Fruit fly (Drosophila melanogaster): ENCODE measurements around the gene Klp31E.

Gene Klp31E

dm6 chr2L:10430802-10431476 is 17.1 kb downstream of the Klp31E start, which contains the start of the genes Bug22 and TfIIB (continued):
- TF ChIP-seq jing (GFP tag; optimal IDR thresholded peaks at IDR 0.05): no peak
- peak; percentile 24 for TF ChIP-seq trh (GFP tag; optimal IDR thresholded peaks at IDR 0.05)
- peak; percentile 26 for TF ChIP-seq CG4282 (GFP tag; optimal IDR thresholded peaks at IDR 0.05)
- peak; percentile 46 to 84 for TF ChIP-seq dpn (GFP tag; optimal IDR thresholded peaks at IDR 0.05)
- TF ChIP-seq CG31441 (GFP tag; IDR thresholded peaks at IDR 0.05): peak; percentile 79
- no peak for TF ChIP-seq wor (GFP tag; IDR thresholded peaks at IDR 0.05)
- peak; percentile 34 for TF ChIP-seq fu2 (GFP tag; optimal IDR thresholded peaks at IDR 0.05)
- TF ChIP-seq CG8944 (GFP tag; optimal IDR thresholded peaks at IDR 0.05): peak; percentile 63
- peak; percentile 89 for TF ChIP-seq MBD-R2 (GFP tag; IDR thresholded peaks at IDR 0.05)
- TF ChIP-seq pros (GFP tag; optimal IDR thresholded peaks at IDR 0.05): no peak
- no peak for TF ChIP-seq CG15479 (GFP tag; optimal IDR thresholded peaks at IDR 0.05)
- no peak for TF ChIP-seq CG30431 (GFP tag; optimal IDR thresholded peaks at IDR 0.05)
- peak; percentile 28 for TF ChIP-seq Spps (tag; optimal IDR thresholded peaks at IDR 0.05)
- TF ChIP-seq CG10565 (GFP tag; optimal IDR thresholded peaks at IDR 0.05): no peak
- peak; percentile 80 for TF ChIP-seq CG17829 (tag; optimal IDR thresholded peaks at IDR 0.05)
- peak; percentile 79 for TF ChIP-seq CG14710 (tag; optimal IDR thresholded peaks at IDR 0.05)
- TF ChIP-seq pho (GFP tag; optimal IDR thresholded peaks at IDR 0.05): peak; percentile 69
- TF ChIP-seq CG11456 (GFP tag; IDR thresholded peaks at IDR 0.05): peak; percentile 90
- peak; percentile 72 for TF ChIP-seq CG9727 (GFP tag; optimal IDR thresholded peaks at IDR 0.05)
- peak; percentile 46 for TF ChIP-seq pum (GFP tag; optimal IDR thresholded peaks at IDR 0.05)
- TF ChIP-seq tgo (GFP tag; IDR thresholded peaks at IDR 0.05): peak; percentile 74
- 0 out of 2 replicates have a peak, but pooled peaks have one; percentile 44 for TF ChIP-seq CG11085 (GFP tag; IDR thresholded peaks at IDR 0.05)
- peak; percentile 19; the same call in 1 of the 2 replicates for TF ChIP-seq Ravus (GFP tag; IDR thresholded peaks at IDR 0.05)
- TF ChIP-seq CG6272 (GFP tag; IDR thresholded peaks at IDR 0.05): peak; percentile 41; the same call in 1 of the 2 replicates
- peak; percentile 71; the same call in 1 of the 2 replicates for TF ChIP-seq CG17328 (GFP tag; IDR thresholded peaks at IDR 0.05)
- peak; percentile 85 for TF ChIP-seq Max (GFP tag; optimal IDR thresholded peaks at IDR 0.05)
- TF ChIP-seq Opbp (GFP tag; IDR thresholded peaks at IDR 0.05; ENCODE audit: partially characterized antibody): no peak
- no peak for TF ChIP-seq chinmo (GFP tag; IDR thresholded peaks at IDR 0.05; ENCODE audit: partially characterized antibody)
- peak; percentile 93 for TF ChIP-seq pfk (GFP tag; optimal IDR thresholded peaks at IDR 0.05)
- TF ChIP-seq HHEX (GFP tag; optimal IDR thresholded peaks at IDR 0.05): peak; percentile 48
- TF ChIP-seq CG10543 (GFP tag; optimal IDR thresholded peaks at IDR 0.05): peak; percentile 80
- peak; percentile 91 for TF ChIP-seq row (GFP tag; IDR thresholded peaks at IDR 0.05)
- TF ChIP-seq CG7556 (GFP tag; optimal IDR thresholded peaks at IDR 0.05): peak; percentile 69
- peak; percentile 74 for TF ChIP-seq Sry-δ (GFP tag; optimal IDR thresholded peaks at IDR 0.05)
- peak; percentile 64 for TF ChIP-seq stwl (tag; optimal IDR thresholded peaks at IDR 0.05)
- TF ChIP-seq NC2β (GFP tag; optimal IDR thresholded peaks at IDR 0.05): peak; percentile 70
- TF ChIP-seq Hr39 (optimal IDR thresholded peaks at IDR 0.05): no peak
- TF ChIP-seq sug (tag; optimal IDR thresholded peaks at IDR 0.05): peak; percentile 75
- TF ChIP-seq cato (GFP tag; optimal IDR thresholded peaks at IDR 0.05; ENCODE audit: borderline replicate concordance): peak; percentile 33
- no peak for TF ChIP-seq bcd (GFP tag; optimal IDR thresholded peaks at IDR 0.05)
- no peak for TF ChIP-seq CG7839 (tag; optimal IDR thresholded peaks at IDR 0.05)
- peak; percentile 25 for TF ChIP-seq her (GFP tag; optimal IDR thresholded peaks at IDR 0.05)
- TF ChIP-seq ERR (GFP tag; optimal IDR thresholded peaks at IDR 0.05): peak; percentile 35
- no peak for TF ChIP-seq Doc2 (GFP tag; IDR thresholded peaks at IDR 0.05)
- TF ChIP-seq CG2120 (GFP tag; optimal IDR thresholded peaks at IDR 0.05): peak; percentile 86
- no peak for TF ChIP-seq CG6765 (GFP tag; optimal IDR thresholded peaks at IDR 0.05)
- peak; percentile 9 for TF ChIP-seq Sin3A (optimal IDR thresholded peaks at IDR 0.05)
- TF ChIP-seq Six4 (GFP tag; optimal IDR thresholded peaks at IDR 0.05): peak; percentile 55
- no peak for TF ChIP-seq Sox102F (GFP tag; optimal IDR thresholded peaks at IDR 0.05)
- TF ChIP-seq CG5180 (GFP tag; optimal IDR thresholded peaks at IDR 0.05): no peak
- peak; percentile 61 for TF ChIP-seq jumu (GFP tag; optimal IDR thresholded peaks at IDR 0.05)

All from whole organism, embryonic.